Worm (Caenorhabditis elegans): ENCODE measurements around the gene F16B4.6.

DNA sequence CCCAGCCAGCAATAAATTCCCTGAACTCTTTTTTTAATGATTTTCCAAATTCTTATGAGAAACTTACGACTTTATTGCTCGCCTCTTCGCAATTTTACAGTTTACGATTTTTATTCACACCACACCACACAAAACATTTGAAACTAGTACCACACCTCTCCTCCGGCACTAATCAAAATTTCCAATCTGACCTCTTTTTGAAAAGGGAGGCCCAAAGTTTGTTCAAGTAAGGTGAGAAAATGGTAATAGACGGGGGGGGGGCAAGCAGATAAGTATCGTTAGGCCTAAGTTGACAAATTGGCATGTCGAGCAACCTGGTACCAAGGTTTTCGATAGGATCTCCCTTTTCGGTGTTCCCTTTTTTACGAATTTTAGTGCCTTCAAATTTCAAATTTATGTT, 7.2 kb upstream of the F16B4.6 start:
- TF ChIP-seq ZK185.1 (tag; optimal IDR thresholded peaks at IDR 0.05; ENCODE audit: poor library complexity, severe bottlenecking) (no peak), let-526 (GFP tag; IDR thresholded peaks at IDR 0.05) (no peak), Y95B8A.8 (GFP tag; IDR thresholded peaks at IDR 0.05) (no peak), dpff-1 (tag; optimal IDR thresholded peaks at IDR 0.05) (no peak), C06A6.2 (GFP tag; conservative IDR thresholded peaks at IDR 0.05) (no peak), let-607 (tag; optimal IDR thresholded peaks at IDR 0.05) (no peak), ama-1 (optimal IDR thresholded peaks at IDR 0.05) (no peak), ama-1 (GFP tag; optimal IDR thresholded peaks at IDR 0.05) (no peak), ztf-28 (GFP tag; IDR thresholded peaks at IDR 0.05) (no peak), ceh-91 (GFP tag; IDR thresholded peaks at IDR 0.05) (no peak)

Data from whole organism, young adult.